Fruit fly (Drosophila melanogaster): ENCODE results near the gene Fur1.

Fur1 gene

dm6 chr3R:25453150-25453680 lies 19.6 kb downstream of the Fur1 start (continued):
- TF ChIP-seq Asciz (GFP tag; optimal IDR thresholded peaks at IDR 0.05) (peak; percentile 81), Kr (GFP tag; optimal IDR thresholded peaks at IDR 0.05) (peak; percentile 57), CG32767 (GFP tag; IDR thresholded peaks at IDR 0.05) (peak; percentile 43; the same call in 1 of the 2 replicates), Hey (tag; optimal IDR thresholded peaks at IDR 0.05) (peak; percentile 11), CG13894 (tag; optimal IDR thresholded peaks at IDR 0.05) (no peak), CG30431 (GFP tag; optimal IDR thresholded peaks at IDR 0.05) (peak; percentile 14), hkb (optimal IDR thresholded peaks at IDR 0.05) (no peak), hkb (GFP tag; IDR thresholded peaks at IDR 0.05) (peak; percentile 13), nerfin-1 (tag; optimal IDR thresholded peaks at IDR 0.05) (no peak), CG13296 (GFP tag; optimal IDR thresholded peaks at IDR 0.05) (peak; percentile 77), slp2 (GFP tag; optimal IDR thresholded peaks at IDR 0.05) (peak; percentile 23), H2.0 (GFP tag; IDR thresholded peaks at IDR 0.05) (no peak), gsb-n (tag; optimal IDR thresholded peaks at IDR 0.05) (peak; percentile 70), CG7745 (tag; optimal IDR thresholded peaks at IDR 0.05) (peak; percentile 70), CG12236 (GFP tag; optimal IDR thresholded peaks at IDR 0.05) (peak; percentile 47), CG15011 (GFP tag; optimal IDR thresholded peaks at IDR 0.05) (peak; percentile 79), Hmr (GFP tag; optimal IDR thresholded peaks at IDR 0.05) (peak; percentile 63), Mad (GFP tag; optimal IDR thresholded peaks at IDR 0.05) (peak; percentile 34), Xrp1 (GFP tag; IDR thresholded peaks at IDR 0.05) (peak; percentile 32), CG17912 (GFP tag; optimal IDR thresholded peaks at IDR 0.05) (peak; percentile 53), caup (GFP tag; optimal IDR thresholded peaks at IDR 0.05; ENCODE audit: severe bottlenecking) (peak; percentile 56), NC2α (GFP tag; optimal IDR thresholded peaks at IDR 0.05) (peak; percentile 14), CG10267 (tag; optimal IDR thresholded peaks at IDR 0.05) (peak; percentile 24), Lpt (GFP tag; optimal IDR thresholded peaks at IDR 0.05) (no peak), oc (tag; optimal IDR thresholded peaks at IDR 0.05) (peak; percentile 1), twi (tag; optimal IDR thresholded peaks at IDR 0.05) (peak; percentile 25), ac (GFP tag; optimal IDR thresholded peaks at IDR 0.05) (peak; percentile 29), az2 (GFP tag; optimal IDR thresholded peaks at IDR 0.05) (no peak), CG33213 (GFP tag; optimal IDR thresholded peaks at IDR 0.05) (peak; percentile 3), dmrt99B (tag; optimal IDR thresholded peaks at IDR 0.05) (peak; percentile 62), CG17385 (GFP tag; optimal IDR thresholded peaks at IDR 0.05) (peak; percentile 60), chif (GFP tag; optimal IDR thresholded peaks at IDR 0.05) (peak in 1 of 2 experiments; percentile 20), H15 (GFP tag; IDR thresholded peaks at IDR 0.05) (no peak), eve (GFP tag; optimal IDR thresholded peaks at IDR 0.05) (no peak), fd3F (GFP tag; optimal IDR thresholded peaks at IDR 0.05) (peak; percentile 55), odd (GFP tag; optimal IDR thresholded peaks at IDR 0.05) (peak; percentile 84), ro (GFP tag; IDR thresholded peaks at IDR 0.05) (0 out of 2 replicates have a peak, but pooled peaks have one; percentile 6), yki (optimal IDR thresholded peaks at IDR 0.05) (no peak), CG9817 (tag; optimal IDR thresholded peaks at IDR 0.05) (peak; percentile 19), CG6813 (GFP tag; optimal IDR thresholded peaks at IDR 0.05) (peak; percentile 64), E2f2 (GFP tag; IDR thresholded peaks at IDR 0.05) (peak; percentile 38; the same call in 1 of the 2 replicates), her (GFP tag; optimal IDR thresholded peaks at IDR 0.05) (peak; percentile 22), Atf3 (GFP tag; optimal IDR thresholded peaks at IDR 0.05) (peak; percentile 45), CG17568 (GFP tag; optimal IDR thresholded peaks at IDR 0.05) (peak; percentile 86), onecut (GFP tag; IDR thresholded peaks at IDR 0.05) (no peak), Six4 (GFP tag; optimal IDR thresholded peaks at IDR 0.05) (no peak)
